Worm (Caenorhabditis elegans): ENCODE results near the gene Y57G11C.23.
A peak's percentile ranks its signal among the peaks of the same experiment; 100 is the strongest.

Gene Y57G11C.23

ce11 chrIV:14872320-14872719, 10.7 kb upstream of the Y57G11C.23 start:
- TF ChIP-seq nfya-1 (tag; optimal IDR thresholded peaks at IDR 0.05; ENCODE audit: insufficient read depth), result peak; percentile 74
- TF ChIP-seq nhr-23 (tag; optimal IDR thresholded peaks at IDR 0.05), result peak; percentile 81
- no peak for TF ChIP-seq egl-5 (tag; optimal IDR thresholded peaks at IDR 0.05)
- TF ChIP-seq sea-2 (GFP tag; optimal IDR thresholded peaks at IDR 0.05), result no peak
- no peak for TF ChIP-seq ceh-9 (tag; optimal IDR thresholded peaks at IDR 0.05)
- TF ChIP-seq hmg-11 (tag; optimal IDR thresholded peaks at IDR 0.05), result peak; percentile 56
- TF ChIP-seq unc-62 (GFP tag; optimal IDR thresholded peaks at IDR 0.05), result no peak
- TF ChIP-seq fkh-10 (GFP tag; optimal IDR thresholded peaks at IDR 0.05), result no peak
- no peak for TF ChIP-seq nhr-11 (tag; optimal IDR thresholded peaks at IDR 0.05)
- no peak for TF ChIP-seq unc-39 (tag; optimal IDR thresholded peaks at IDR 0.05)
- peak; percentile 21 for TF ChIP-seq jun-1 (tag; optimal IDR thresholded peaks at IDR 0.05)
- no peak for TF ChIP-seq lin-39 (tag; optimal IDR thresholded peaks at IDR 0.05)
- peak; percentile 5 for TF ChIP-seq ceh-28 (tag; optimal IDR thresholded peaks at IDR 0.05)
- TF ChIP-seq nhr-43 (tag; optimal IDR thresholded peaks at IDR 0.05; ENCODE audit: poor library complexity, severe bottlenecking), result peak; percentile 77
- TF ChIP-seq nhr-67 (tag; optimal IDR thresholded peaks at IDR 0.05), result no peak
- TF ChIP-seq lin-15B (tag; optimal IDR thresholded peaks at IDR 0.05), result peak; percentile 43
- TF ChIP-seq nhr-25 (tag; optimal IDR thresholded peaks at IDR 0.05), result peak; percentile 86
- TF ChIP-seq elt-3 (tag; optimal IDR thresholded peaks at IDR 0.05), result peak in 1 of 3 experiments; percentile 37
- TF ChIP-seq pha-4 (tag; optimal IDR thresholded peaks at IDR 0.05), result peak; percentile 61
- peak; percentile 14 for TF ChIP-seq tbx-2 (tag; optimal IDR thresholded peaks at IDR 0.05)

DNA sequence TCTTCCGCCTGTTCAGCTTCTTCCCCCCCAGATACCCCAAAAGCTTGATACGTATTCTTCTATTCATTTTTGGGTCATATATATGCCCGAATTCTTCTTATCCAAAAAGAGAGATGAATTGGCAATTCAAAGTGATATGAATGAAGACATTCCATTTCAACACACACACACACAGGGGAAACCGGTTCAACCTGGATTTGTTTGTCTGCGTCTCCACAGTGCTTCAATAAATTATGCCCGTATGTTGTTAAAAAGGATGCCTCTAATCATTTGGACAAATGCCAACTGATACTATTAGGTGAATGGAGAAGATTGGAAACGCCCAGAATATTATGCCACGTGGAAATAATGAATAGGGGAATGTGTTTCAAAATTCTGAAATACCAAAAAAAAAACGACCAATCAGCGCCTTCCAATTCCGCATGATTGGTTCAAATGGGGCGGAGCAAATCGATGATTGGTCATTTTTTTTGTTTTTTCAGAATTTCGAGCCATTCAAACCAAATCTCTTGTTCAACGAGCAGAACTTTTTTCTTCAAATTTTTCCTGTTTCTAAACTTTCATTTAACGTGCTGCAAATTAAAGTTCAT, 8.3 kb upstream of the Y57G11C.23 start:
- TF ChIP-seq nfya-1 (tag; optimal IDR thresholded peaks at IDR 0.05; ENCODE audit: insufficient read depth) (peak; percentile 91), fkh-10 (GFP tag; optimal IDR thresholded peaks at IDR 0.05) (no peak), elt-2 (tag; optimal IDR thresholded peaks at IDR 0.05) (no peak), elt-3 (tag; optimal IDR thresholded peaks at IDR 0.05) (peak in 2 of 3 experiments; percentile 19 to 56), nhr-43 (tag; optimal IDR thresholded peaks at IDR 0.05; ENCODE audit: poor library complexity, severe bottlenecking) (peak; percentile 84), unc-39 (tag; optimal IDR thresholded peaks at IDR 0.05) (no peak), nhr-23 (tag; optimal IDR thresholded peaks at IDR 0.05) (peak; percentile 85), jun-1 (tag; optimal IDR thresholded peaks at IDR 0.05) (no peak), elt-1 (tag; optimal IDR thresholded peaks at IDR 0.05) (no peak), nhr-25 (tag; optimal IDR thresholded peaks at IDR 0.05) (peak; percentile 82)

- TF ChIP-seq mdl-1 (tag; optimal IDR thresholded peaks at IDR 0.05), result no peak
- TF ChIP-seq eor-1 (tag; optimal IDR thresholded peaks at IDR 0.05), result no peak
- no peak for TF ChIP-seq mml-1 (tag; optimal IDR thresholded peaks at IDR 0.05)
- TF ChIP-seq lin-15B (tag; optimal IDR thresholded peaks at IDR 0.05), result no peak
- no peak for TF ChIP-seq hmg-11 (tag; optimal IDR thresholded peaks at IDR 0.05)
- TF ChIP-seq nhr-237 (tag; optimal IDR thresholded peaks at IDR 0.05), result no peak
- no peak for TF ChIP-seq fkh-2 (tag; optimal IDR thresholded peaks at IDR 0.05)
- TF ChIP-seq nhr-67 (tag; optimal IDR thresholded peaks at IDR 0.05), result no peak
Observed at ce11 chrIV:14868560-14868959, 7.0 kb upstream of the Y57G11C.23 start.

DNA sequence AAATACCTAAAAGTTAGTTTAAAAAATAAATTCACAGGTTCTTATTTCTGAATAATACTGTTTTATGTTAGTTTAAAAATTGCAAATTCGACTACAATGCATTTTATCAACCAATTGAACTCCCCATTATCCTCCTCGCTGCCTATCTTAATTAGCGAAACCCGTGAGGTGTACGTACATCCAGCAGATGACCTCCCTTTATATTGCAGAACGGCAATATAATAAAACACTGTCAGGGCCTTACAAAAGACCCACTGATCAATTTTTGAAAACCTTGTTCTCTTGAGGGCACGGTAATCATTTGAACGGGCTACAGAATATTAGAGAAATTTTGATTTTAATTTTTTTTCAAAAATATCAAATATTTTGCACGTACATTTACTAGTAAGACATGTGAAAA, 2.9 kb upstream of the Y57G11C.23 start:
- TF ChIP-seq nhr-43 (tag; optimal IDR thresholded peaks at IDR 0.05; ENCODE audit: poor library complexity, severe bottlenecking) (no peak), ceh-16 (tag; optimal IDR thresholded peaks at IDR 0.05) (no peak), elt-3 (tag; optimal IDR thresholded peaks at IDR 0.05) (no peak), lsy-12 (tag; optimal IDR thresholded peaks at IDR 0.05) (no peak), lin-15B (tag; optimal IDR thresholded peaks at IDR 0.05) (no peak), snpc-4 (tag; optimal IDR thresholded peaks at IDR 0.05) (peak; percentile 8)

DNA sequence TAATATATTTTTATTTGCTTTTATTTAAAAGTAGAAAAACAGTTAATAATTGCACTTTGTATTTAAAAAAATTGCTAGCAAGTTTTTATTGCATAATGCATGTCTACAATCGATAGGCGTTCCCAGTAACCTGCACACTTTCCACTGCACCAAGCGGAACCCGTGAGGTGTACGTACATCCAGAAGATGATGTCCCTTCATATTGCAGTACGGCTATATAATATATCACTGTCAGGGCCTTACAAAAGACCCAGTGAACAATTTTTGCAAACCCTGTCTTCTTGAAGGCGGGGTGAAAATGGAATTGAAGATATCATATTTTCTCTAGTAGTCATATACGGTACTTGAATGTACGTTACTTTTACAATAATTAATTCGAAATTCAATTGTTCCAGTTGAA, 2.2 kb upstream of the Y57G11C.23 start:
- TF ChIP-seq ZK546.5 (tag; optimal IDR thresholded peaks at IDR 0.05) (no peak), lin-39 (tag; optimal IDR thresholded peaks at IDR 0.05) (no peak), elt-3 (tag; optimal IDR thresholded peaks at IDR 0.05) (no peak), pqm-1 (tag; optimal IDR thresholded peaks at IDR 0.05) (no peak), fkh-10 (GFP tag; optimal IDR thresholded peaks at IDR 0.05) (no peak), egl-5 (tag; optimal IDR thresholded peaks at IDR 0.05) (no peak), unc-62 (GFP tag; optimal IDR thresholded peaks at IDR 0.05) (no peak), egl-27 (tag; optimal IDR thresholded peaks at IDR 0.05) (no peak), nhr-12 (tag; optimal IDR thresholded peaks at IDR 0.05) (no peak), sea-2 (GFP tag; optimal IDR thresholded peaks at IDR 0.05) (no peak), nhr-67 (tag; optimal IDR thresholded peaks at IDR 0.05) (no peak), snpc-4 (tag; optimal IDR thresholded peaks at IDR 0.05) (no peak), nhr-43 (tag; optimal IDR thresholded peaks at IDR 0.05; ENCODE audit: poor library complexity, severe bottlenecking) (no peak), pha-4 (tag; optimal IDR thresholded peaks at IDR 0.05) (no peak), nhr-11 (tag; optimal IDR thresholded peaks at IDR 0.05) (no peak), lsy-12 (tag; optimal IDR thresholded peaks at IDR 0.05) (no peak)

All from whole organism, L3 larva.